Worm (Caenorhabditis elegans): ENCODE data around the gene nth-1.

DNA sequence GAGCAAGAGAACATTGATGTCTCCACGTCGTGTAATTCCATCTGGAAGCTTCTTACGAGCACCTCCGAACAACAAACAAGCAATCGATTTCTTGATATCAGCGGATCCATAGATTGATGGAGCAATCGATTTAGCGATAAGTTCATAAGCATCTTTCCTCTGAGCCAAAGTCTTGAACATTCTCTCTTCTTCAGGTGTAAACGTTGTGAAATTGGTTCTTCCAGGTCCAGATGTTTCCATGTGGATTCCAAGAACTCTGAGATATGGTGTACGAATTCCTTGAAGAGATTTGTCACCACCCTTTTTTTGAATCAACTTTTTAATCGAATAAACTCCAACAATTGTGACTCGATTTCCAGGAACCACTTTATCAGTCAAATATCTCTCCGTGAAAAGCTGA is 4.1 kb downstream of the nth-1 start:
- TF ChIP-seq dpl-1 (GFP tag; optimal IDR thresholded peaks at IDR 0.05) = no peak
- TF ChIP-seq arid-1 (GFP tag; conservative IDR thresholded peaks at IDR 0.05) = no peak

Data from whole organism, L4 larva.